Worm (Caenorhabditis elegans) whole organism, L3 larva: Measurements from ENCODE around the gene nspg-7.2.

Source experiments
- ceh-82 ChIP-seq: fragments of 150-350 bp; optimal IDR thresholded peaks from 2 replicates; lab custom pipeline; 2014; ENCODE audit warnings: missing biosample characterization, missing genetic modification characterization
- elt-3 ChIP-seq, 3 experiments: fragments of 150-350 bp in 1 of 3; sonication (generic microtip) in 2 of 3; optimal IDR thresholded peaks; 2 replicates in 2 of 3; 4 replicates in 1 of 3; lab custom pipeline; 2014 to 2017; ENCODE audit warnings: missing biosample characterization in 3 of 3, missing genetic modification characterization in 3 of 3
- fos-1 ChIP-seq: fragments of 150-350 bp; optimal IDR thresholded peaks from 2 replicates; lab custom pipeline; 2014; ENCODE audit warnings: missing biosample characterization, missing genetic modification characterization
- lin-15B ChIP-seq: fragments of 150-350 bp; optimal IDR thresholded peaks from 2 replicates; lab custom pipeline; 2014; ENCODE audit warnings: missing biosample characterization, missing genetic modification characterization
- mml-1 ChIP-seq: fragments of 150-350 bp; sonication (generic microtip); optimal IDR thresholded peaks from 3 replicates; lab custom pipeline; 2014; ENCODE audit warnings: missing biosample characterization, missing genetic modification characterization
- nhr-23 ChIP-seq: fragments of 150-350 bp; optimal IDR thresholded peaks from 2 replicates; lab custom pipeline; 2014; ENCODE audit warnings: missing biosample characterization, missing genetic modification reagents, missing genetic modification characterization
- nhr-28 ChIP-seq: fragments of 150-350 bp; optimal IDR thresholded peaks from 2 replicates; lab custom pipeline; 2014; ENCODE audit warnings: missing biosample characterization, missing genetic modification characterization
- nhr-77 ChIP-seq: fragments of 150-350 bp; optimal IDR thresholded peaks from 2 replicates; lab custom pipeline; 2014; ENCODE audit warnings: missing biosample characterization, missing genetic modification characterization
- sea-2 ChIP-seq: fragments of 150-350 bp; sonication (generic microtip); optimal IDR thresholded peaks from 4 replicates; lab custom pipeline; 2014; ENCODE audit warnings: missing biosample characterization, missing genetic modification reagents, missing genetic modification characterization
- ztf-11 ChIP-seq: fragments of 150-350 bp; optimal IDR thresholded peaks from 2 replicates; lab custom pipeline; 2014; ENCODE audit warnings: missing biosample characterization, missing genetic modification characterization

DNA sequence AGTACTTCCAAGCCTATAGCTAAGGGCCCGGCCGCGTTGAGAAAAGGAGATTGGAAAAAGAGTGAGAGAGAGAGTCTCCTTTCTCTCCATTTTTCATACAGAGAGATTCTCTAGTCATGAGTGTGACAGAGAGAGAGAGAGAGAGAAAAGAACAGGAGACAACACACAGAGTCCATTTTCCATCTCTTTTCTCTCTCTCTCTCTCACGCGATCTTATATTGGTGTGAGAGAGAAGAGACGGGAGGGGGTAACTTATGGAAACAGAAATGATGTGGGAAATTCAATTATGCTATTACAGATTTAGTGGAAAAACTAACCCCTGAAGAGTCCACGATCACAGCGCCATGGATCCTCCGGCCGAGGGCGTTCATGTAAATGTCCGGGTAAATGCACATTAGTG lies 14.9 kb upstream of the nspg-7.2 start:
- TF ChIP-seq nhr-28 (tag; lab: Kevin White, UChicago) (no peak), nhr-23 (peak; percentile 20), elt-3 (tag; optimal IDR thresholded peaks at IDR 0.05; lab: Kevin White, UChicago) (no peak), mml-1 (tag; lab: Kevin White, UChicago) (no peak), ceh-82 (no peak), lin-15B (tag; lab: Kevin White, UChicago) (no peak), nhr-77 (tag; lab: Kevin White, UChicago) (no peak), fos-1 (tag; lab: Kevin White, UChicago) (no peak), ztf-11 (tag; lab: Kevin White, UChicago) (no peak), sea-2 (GFP tag; lab: Kevin White, UChicago) (no peak)
